Worm (Caenorhabditis elegans) whole organism, L2 larva: ENCODE results near the gene C44H4.6.

Source experiments
- C34F6.9 ChIP-seq: fragments of 150-350 bp; optimal IDR thresholded peaks from 2 replicates; lab custom pipeline; 2014; ENCODE audit warnings: missing biosample characterization, missing genetic modification characterization
- F13H6.1 ChIP-seq: sonication (generic microtip); optimal IDR thresholded peaks from 2 replicates; lab custom pipeline; 2016; ENCODE audit warnings: missing genetic modification characterization, missing compliant biosample characterization
- R02D3.7 ChIP-seq: fragments of 150-350 bp; optimal IDR thresholded peaks from 2 replicates; lab custom pipeline; 2014; ENCODE audit warnings: missing biosample characterization, missing genetic modification characterization
- Y55F3AM.14 ChIP-seq: fragments of 200-800 bp; sonication (Bioruptor generic); optimal IDR thresholded peaks from 2 replicates; lab custom pipeline; 2018; ENCODE audit warnings: mild to moderate bottlenecking, missing genetic modification characterization, missing compliant biosample characterization
- ZK546.5 ChIP-seq: sonication (generic microtip); optimal IDR thresholded peaks from 2 replicates; lab custom pipeline; 2017; ENCODE audit warnings: missing biosample characterization, missing genetic modification characterization
- aly-2 ChIP-seq: fragments of 150-350 bp; optimal IDR thresholded peaks from 2 replicates; lab custom pipeline; 2014; ENCODE audit warnings: missing biosample characterization, missing genetic modification characterization
- ama-1 ChIP-seq: fragments of 150-350 bp; optimal IDR thresholded peaks from 2 replicates; lab custom pipeline; 2018; ENCODE audit warnings: inconsistent platforms
- blmp-1 ChIP-seq: sonication (generic microtip); optimal IDR thresholded peaks from 2 replicates; lab custom pipeline; 2017; ENCODE audit warnings: missing genetic modification characterization, mild to moderate bottlenecking, missing compliant biosample characterization, antibody characterized with exemption, moderate library complexity; ENCODE audit not compliant: insufficient read depth
- ceh-16 ChIP-seq: fragments of 150-350 bp; optimal IDR thresholded peaks from 2 replicates; lab custom pipeline; 2014; ENCODE audit warnings: missing biosample characterization, missing genetic modification characterization
- ceh-82 ChIP-seq: fragments of 150-350 bp; optimal IDR thresholded peaks from 2 replicates; lab custom pipeline; 2014; ENCODE audit warnings: missing biosample characterization, missing genetic modification characterization
- crh-2 ChIP-seq: sonication (generic microtip); optimal IDR thresholded peaks from 2 replicates; lab custom pipeline; 2017; ENCODE audit warnings: missing biosample characterization, missing genetic modification characterization
- dmd-4 ChIP-seq: sonication (generic microtip); optimal IDR thresholded peaks from 2 replicates; lab custom pipeline; 2017; ENCODE audit warnings: missing biosample characterization, missing genetic modification characterization
- egl-27 ChIP-seq: sonication (generic microtip); optimal IDR thresholded peaks from 3 replicates; lab custom pipeline; 2017; ENCODE audit warnings: missing biosample characterization, missing genetic modification reagents, missing genetic modification characterization
- elt-3 ChIP-seq: sonication (generic microtip); optimal IDR thresholded peaks from 2 replicates; lab custom pipeline; 2017; ENCODE audit warnings: missing biosample characterization, missing genetic modification characterization
- fos-1 ChIP-seq: fragments of 150-350 bp; optimal IDR thresholded peaks from 2 replicates; lab custom pipeline; 2014; ENCODE audit warnings: missing biosample characterization, missing genetic modification characterization
- gmeb-1 ChIP-seq: fragments of 150-350 bp; optimal IDR thresholded peaks from 2 replicates; lab custom pipeline; 2014; ENCODE audit warnings: missing biosample characterization, missing genetic modification characterization
- lin-11 ChIP-seq: fragments of 150-350 bp; sonication (generic microtip); optimal IDR thresholded peaks from 2 replicates; lab custom pipeline; 2014; ENCODE audit warnings: missing biosample characterization, missing genetic modification characterization, inconsistent platforms, mixed read lengths
- lin-13 ChIP-seq: fragments of 150-350 bp; optimal IDR thresholded peaks from 2 replicates; lab custom pipeline; 2014; ENCODE audit warnings: missing biosample characterization, missing genetic modification reagents, missing genetic modification characterization
- lin-39 ChIP-seq: fragments of 150-350 bp; optimal IDR thresholded peaks from 2 replicates; lab custom pipeline; 2014; ENCODE audit warnings: missing biosample characterization, missing genetic modification reagents, missing genetic modification characterization
- lsy-2 ChIP-seq, 2 experiments: fragments of 150-350 bp in 1 of 2; sonication (generic microtip) in 1 of 2; optimal IDR thresholded peaks; 2 replicates each; lab custom pipeline; 2014 to 2017; ENCODE audit warnings: missing biosample characterization in 2 of 2, missing genetic modification characterization in 2 of 2
- mab-5 ChIP-seq: fragments of 150-350 bp; optimal IDR thresholded peaks from 2 replicates; lab custom pipeline; 2014; ENCODE audit warnings: missing biosample characterization, missing genetic modification characterization
- mbf-1 ChIP-seq: sonication (generic microtip); optimal IDR thresholded peaks from 2 replicates; lab custom pipeline; 2017; ENCODE audit warnings: missing biosample characterization, missing genetic modification characterization
- mdl-1 ChIP-seq, 2 experiments: fragments of 150-350 bp in 1 of 2; sonication (generic microtip) in 1 of 2; optimal IDR thresholded peaks; 2 replicates each; lab custom pipeline; 2017; ENCODE audit warnings: missing biosample characterization in 2 of 2, missing genetic modification characterization in 2 of 2
- nhr-10 ChIP-seq: sonication (generic microtip); optimal IDR thresholded peaks from 2 replicates; lab custom pipeline; 2017; ENCODE audit warnings: missing biosample characterization, missing genetic modification characterization
- nhr-11 ChIP-seq: fragments of 150-350 bp; optimal IDR thresholded peaks from 2 replicates; lab custom pipeline; 2014; ENCODE audit warnings: missing biosample characterization, missing genetic modification characterization
- nhr-129 ChIP-seq: fragments of 150-350 bp; optimal IDR thresholded peaks from 2 replicates; lab custom pipeline; 2014; ENCODE audit warnings: missing biosample characterization, missing genetic modification characterization
- nhr-21 ChIP-seq: fragments of 150-350 bp; optimal IDR thresholded peaks from 2 replicates; lab custom pipeline; 2014; ENCODE audit warnings: missing biosample characterization, missing genetic modification characterization
- nhr-23 ChIP-seq: fragments of 150-350 bp; optimal IDR thresholded peaks from 2 replicates; lab custom pipeline; 2014; ENCODE audit warnings: missing biosample characterization, missing genetic modification reagents, missing genetic modification characterization
- nhr-25 ChIP-seq: fragments of 150-350 bp; sonication (generic microtip); optimal IDR thresholded peaks from 3 replicates; lab custom pipeline; 2014; ENCODE audit warnings: missing biosample characterization, missing genetic modification characterization
- nhr-6 ChIP-seq: fragments of 150-350 bp; optimal IDR thresholded peaks from 2 replicates; lab custom pipeline; 2014; ENCODE audit warnings: missing biosample characterization, missing genetic modification characterization
- sem-4 ChIP-seq: fragments of 150-350 bp; optimal IDR thresholded peaks from 2 replicates; lab custom pipeline; 2014; ENCODE audit warnings: missing biosample characterization, missing genetic modification reagents, missing genetic modification characterization
- sma-3 ChIP-seq: sonication (generic microtip); optimal IDR thresholded peaks from 2 replicates; lab custom pipeline; 2016; ENCODE audit warnings: missing genetic modification reagents, missing genetic modification characterization, missing compliant biosample characterization
- sma-9 ChIP-seq, 2 experiments: fragments of 150-350 bp in 1 of 2; sonication (generic microtip) in 1 of 2; optimal IDR thresholded peaks; 2 replicates each; lab custom pipeline; 2014 to 2016; ENCODE audit warnings: missing genetic modification characterization in 2 of 2, mild to moderate bottlenecking in 1 of 2, missing biosample characterization in 1 of 2, missing compliant biosample characterization in 1 of 2, missing genetic modification reagents in 1 of 2, moderate library complexity in 1 of 2
- snpc-4 ChIP-seq: fragments of 150-350 bp; optimal IDR thresholded peaks from 2 replicates; lab custom pipeline; 2014; ENCODE audit warnings: missing biosample characterization, missing genetic modification characterization
- unc-39 ChIP-seq: fragments of 150-350 bp; optimal IDR thresholded peaks from 2 replicates; lab custom pipeline; 2014; ENCODE audit warnings: missing biosample characterization, missing genetic modification characterization
- unc-55 ChIP-seq: fragments of 150-350 bp; sonication (generic microtip); optimal IDR thresholded peaks from 3 replicates; lab custom pipeline; 2014; ENCODE audit warnings: missing biosample characterization, missing genetic modification reagents, missing genetic modification characterization
- zag-1 ChIP-seq: fragments of 150-350 bp; optimal IDR thresholded peaks from 2 replicates; lab custom pipeline; 2014; ENCODE audit warnings: missing biosample characterization, missing genetic modification characterization
- ztf-11 ChIP-seq: sonication (generic microtip); optimal IDR thresholded peaks from 2 replicates; lab custom pipeline; 2017; ENCODE audit warnings: missing biosample characterization, missing genetic modification characterization
- ztf-4 ChIP-seq: fragments of 150-350 bp; optimal IDR thresholded peaks from 2 replicates; lab custom pipeline; 2014; ENCODE audit warnings: missing biosample characterization, missing genetic modification characterization

The C44H4.6 gene

ce11 chrX:14599245-14599644, at the start of gene C44H4.6:
TSS of gene C44H4.6 (minus strand) at chrX:14599345.
- TF ChIP-seq ZK546.5 (no peak), ama-1 (lab: Kevin White, UChicago) (no peak), ceh-82 (no peak), dmd-4 (tag; lab: Kevin White, UChicago) (no peak), F13H6.1 (no peak), ztf-11 (tag; lab: Kevin White, UChicago) (no peak), elt-3 (no peak), nhr-21 (tag; lab: Kevin White, UChicago) (no peak), ztf-4 (tag; lab: Kevin White, UChicago) (no peak), nhr-10 (no peak), fos-1 (tag; lab: Kevin White, UChicago) (no peak), sma-9 (GFP tag; optimal IDR thresholded peaks at IDR 0.05; lab: Kevin White, UChicago) (no peak), sma-9 (tag; optimal IDR thresholded peaks at IDR 0.05; lab: Kevin White, UChicago) (no peak), crh-2 (tag; lab: Kevin White, UChicago) (no peak)

ce11 chrX:14645392-14645791, 46.2 kb upstream of the C44H4.6 start, which contains the start of gene F54E4.4:
TSS of gene F54E4.4 (minus strand) at chrX:14645492.
- TF ChIP-seq nhr-23 (tag; lab: Kevin White, UChicago) (no peak), nhr-10 (no peak), zag-1 (no peak), F13H6.1 (no peak), lin-13 (GFP tag; lab: Kevin White, UChicago) (no peak), elt-3 (no peak)
- TF ChIP-seq, all 48 proteins: peak for 0

DNA sequence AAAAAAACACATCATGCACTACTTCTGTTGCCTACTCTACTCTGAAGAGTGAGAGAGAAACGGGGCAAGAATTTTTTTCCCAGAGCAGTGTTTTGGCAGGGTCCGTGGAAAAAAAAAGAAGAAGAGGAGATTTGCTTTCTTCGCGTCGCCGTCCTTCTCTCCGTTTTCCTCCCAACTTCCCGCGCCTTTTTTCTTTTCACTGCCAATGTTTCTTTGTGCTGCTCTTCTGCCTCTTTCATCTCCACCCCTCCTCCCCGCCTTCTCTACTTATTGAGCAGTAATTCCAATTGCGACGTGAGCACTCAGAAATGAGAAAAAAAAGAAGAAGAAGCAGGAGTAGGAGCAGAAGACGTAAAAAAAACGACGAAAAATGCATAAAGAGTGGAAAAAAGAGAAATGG, 40.8 kb upstream of the C44H4.6 start:
- TF ChIP-seq lsy-2 (tag; optimal IDR thresholded peaks at IDR 0.05; lab: Kevin White, UChicago) (peak; percentile 12 to 38), C34F6.9 (tag; lab: Kevin White, UChicago) (peak; percentile 74), zag-1 (peak; percentile 79), mbf-1 (tag; lab: Kevin White, UChicago) (no peak), crh-2 (tag; lab: Kevin White, UChicago) (peak; percentile 59), ztf-4 (tag; lab: Kevin White, UChicago) (no peak), Y55F3AM.14 (GFP tag; lab: Kevin White, UChicago) (peak; percentile 3), unc-55 (GFP tag; lab: Kevin White, UChicago) (peak; percentile 65), fos-1 (tag; lab: Kevin White, UChicago) (peak; percentile 4), nhr-129 (tag; lab: Kevin White, UChicago) (peak; percentile 68), F13H6.1 (peak; percentile 52), lin-11 (tag; lab: Kevin White, UChicago) (peak; percentile 59), unc-39 (tag; lab: Kevin White, UChicago) (no peak), sem-4 (peak; percentile 20), ceh-82 (peak; percentile 5)

- TF ChIP-seq snpc-4 (tag; lab: Kevin White, UChicago) (peak; percentile 85), nhr-25 (tag; lab: Kevin White, UChicago) (no peak)
These were observed 38.3 kb upstream of the C44H4.6 start for ce11 chrX:14637445-14637844.

- peak; percentile 18 for TF ChIP-seq crh-2 (tag; lab: Kevin White, UChicago)
- TF ChIP-seq zag-1: peak; percentile 59
- TF ChIP-seq ztf-4 (tag; lab: Kevin White, UChicago): no peak
- no peak for TF ChIP-seq mab-5 (tag; lab: Kevin White, UChicago)
- peak; percentile 18 for TF ChIP-seq sma-9 (GFP tag; optimal IDR thresholded peaks at IDR 0.05; lab: Kevin White, UChicago)
- TF ChIP-seq sma-9 (tag; optimal IDR thresholded peaks at IDR 0.05; lab: Kevin White, UChicago): no peak
- peak; percentile 18 for TF ChIP-seq Y55F3AM.14 (GFP tag; lab: Kevin White, UChicago)
- TF ChIP-seq lin-11 (tag; lab: Kevin White, UChicago): peak; percentile 57
- TF ChIP-seq nhr-129 (tag; lab: Kevin White, UChicago): peak; percentile 27
- peak; percentile 54 for TF ChIP-seq unc-55 (GFP tag; lab: Kevin White, UChicago)
- TF ChIP-seq lin-13 (GFP tag; lab: Kevin White, UChicago): peak; percentile 29
- TF ChIP-seq lsy-2 (tag; optimal IDR thresholded peaks at IDR 0.05; lab: Kevin White, UChicago): no peak
- peak; percentile 45 for TF ChIP-seq C34F6.9 (tag; lab: Kevin White, UChicago)
These were observed 37.6 kb upstream of the C44H4.6 start for ce11 chrX:14636712-14637111.

DNA sequence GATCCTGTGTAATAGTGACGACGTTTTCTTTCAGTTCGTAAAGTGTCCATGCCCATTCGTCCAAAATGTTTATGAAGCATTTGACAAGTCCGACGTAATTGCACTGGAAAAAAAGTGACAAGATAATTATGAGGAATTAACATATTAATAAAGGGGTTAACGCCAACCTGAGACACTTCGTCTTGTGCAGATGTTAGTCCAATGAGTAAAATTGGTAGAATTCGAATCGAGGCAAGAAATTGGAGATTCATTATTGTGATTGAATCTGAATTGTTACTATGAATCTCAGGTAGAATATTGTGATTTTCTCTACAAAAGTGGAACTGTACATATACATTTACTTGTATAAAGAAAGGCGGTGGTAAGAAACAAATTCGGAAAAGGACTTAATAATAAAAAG, 37.0 kb upstream of the C44H4.6 start, which contains the start of gene F54E4.3:
TSS of gene F54E4.3 (minus strand) at position 265 of the 400 bp plus-strand sequence.
- TF ChIP-seq ztf-4 (tag; lab: Kevin White, UChicago): no peak
- TF ChIP-seq unc-55 (GFP tag; lab: Kevin White, UChicago): no peak
- no peak for TF ChIP-seq egl-27
- no peak for TF ChIP-seq mab-5 (tag; lab: Kevin White, UChicago)
- no peak for TF ChIP-seq ceh-16
- no peak for TF ChIP-seq gmeb-1
- TF ChIP-seq sma-3: no peak
- no peak for TF ChIP-seq nhr-6 (tag; lab: Kevin White, UChicago)
- TF ChIP-seq R02D3.7 (tag; lab: Kevin White, UChicago): no peak
- TF ChIP-seq blmp-1 (tag; lab: Kevin White, UChicago): no peak
- no peak for TF ChIP-seq lin-39 (tag; lab: Kevin White, UChicago)
- TF ChIP-seq mdl-1 (tag; optimal IDR thresholded peaks at IDR 0.05; lab: Kevin White, UChicago): no peak
- no peak for TF ChIP-seq nhr-11 (tag; lab: Kevin White, UChicago)
- no peak for TF ChIP-seq dmd-4 (tag; lab: Kevin White, UChicago)
- no peak for TF ChIP-seq crh-2 (tag; lab: Kevin White, UChicago)
- no peak for TF ChIP-seq ZK546.5
- no peak for TF ChIP-seq snpc-4 (tag; lab: Kevin White, UChicago)
- TF ChIP-seq sma-9 (GFP tag; optimal IDR thresholded peaks at IDR 0.05; lab: Kevin White, UChicago): no peak
- no peak for TF ChIP-seq sma-9 (tag; optimal IDR thresholded peaks at IDR 0.05; lab: Kevin White, UChicago)
- no peak for TF ChIP-seq aly-2 (tag; lab: Kevin White, UChicago)
